Worm (Caenorhabditis elegans) whole organism, mixed stage, embryonic: ENCODE data around the gene fsn-1.

Experiments used
- ceh-43 ChIP-seq: fragments of 200-800 bp; sonication (Bioruptor generic); optimal IDR thresholded peaks from 2 replicates; lab custom pipeline; 2018; ENCODE audit warnings: mild to moderate bottlenecking, missing genetic modification characterization, moderate library complexity, missing compliant biosample characterization
- cnd-1 ChIP-seq: fragments of 200-800 bp; sonication (Bioruptor generic); optimal IDR thresholded peaks from 2 replicates; lab custom pipeline; 2018; ENCODE audit warnings: mild to moderate bottlenecking, missing genetic modification characterization, missing compliant biosample characterization
- elt-3 ChIP-seq: fragments of 150-350 bp; optimal IDR thresholded peaks from 2 replicates; lab custom pipeline; 2014; ENCODE audit warnings: missing biosample characterization, missing genetic modification characterization
- lin-32 ChIP-seq: fragments of 200-800 bp; sonication (Bioruptor generic); optimal IDR thresholded peaks from 2 replicates; lab custom pipeline; 2018; ENCODE audit warnings: mild to moderate bottlenecking, missing genetic modification characterization, missing compliant biosample characterization
- mab-5 ChIP-seq: fragments of 150-350 bp; optimal IDR thresholded peaks from 2 replicates; lab custom pipeline; 2014; ENCODE audit warnings: missing biosample characterization, missing genetic modification characterization
- mep-1 ChIP-seq: fragments of 150-350 bp; optimal IDR thresholded peaks from 2 replicates; lab custom pipeline; 2017; ENCODE audit warnings: missing biosample characterization, missing genetic modification reagents, missing genetic modification characterization, inconsistent platforms
- nhr-12 ChIP-seq: fragments of 150-350 bp; optimal IDR thresholded peaks from 2 replicates; lab custom pipeline; 2014; ENCODE audit warnings: missing biosample characterization, missing genetic modification characterization
- nhr-237 ChIP-seq: fragments of 150-350 bp; optimal IDR thresholded peaks from 2 replicates; lab custom pipeline; 2014; ENCODE audit warnings: missing biosample characterization, missing genetic modification characterization
- nhr-28 ChIP-seq: fragments of 150-350 bp; optimal IDR thresholded peaks from 2 replicates; lab custom pipeline; 2014; ENCODE audit warnings: missing biosample characterization, missing genetic modification characterization
- pha-4 ChIP-seq: fragments of 150-350 bp; optimal IDR thresholded peaks from 2 replicates; lab custom pipeline; 2018; ENCODE audit warnings: missing biosample characterization, missing genetic modification reagents, missing genetic modification characterization
- sptf-1 ChIP-seq: sonication (generic microtip); optimal IDR thresholded peaks from 2 replicates; lab custom pipeline; 2017; ENCODE audit warnings: mild to moderate bottlenecking, missing genetic modification characterization, moderate library complexity, missing compliant biosample characterization
- unc-39 ChIP-seq: fragments of 150-350 bp; optimal IDR thresholded peaks from 2 replicates; lab custom pipeline; 2014; ENCODE audit warnings: missing biosample characterization, missing genetic modification characterization
- unc-62 ChIP-seq: fragments of 150-350 bp; optimal IDR thresholded peaks from 2 replicates; lab custom pipeline; 2014; ENCODE audit warnings: missing biosample characterization, missing genetic modification reagents, missing genetic modification characterization
- ztf-11 ChIP-seq: fragments of 150-350 bp; optimal IDR thresholded peaks from 2 replicates; lab custom pipeline; 2014; ENCODE audit warnings: missing biosample characterization, missing genetic modification characterization

DNA sequence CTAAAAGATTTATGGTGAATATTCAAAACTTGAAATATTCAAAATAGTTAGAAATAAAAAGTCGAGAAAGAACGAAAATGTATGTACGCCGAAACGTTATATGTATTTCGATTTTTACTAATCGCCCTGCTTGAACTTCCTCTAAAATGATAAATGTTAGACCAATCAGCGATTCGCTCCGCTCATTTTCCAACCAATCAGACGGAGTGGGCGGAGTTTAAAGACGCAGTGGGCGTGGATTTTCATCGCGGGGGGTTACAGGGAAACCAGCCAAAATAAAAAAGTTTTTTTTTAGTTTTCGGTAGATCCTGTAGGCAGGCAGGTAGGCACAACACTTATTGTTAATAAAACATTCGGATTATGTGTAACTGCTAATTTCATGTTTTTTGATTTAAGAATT lies 15.8 kb downstream of the fsn-1 start:
- no peak for TF ChIP-seq cnd-1
- no peak for TF ChIP-seq pha-4
- TF ChIP-seq unc-62, result no peak
- no peak for TF ChIP-seq nhr-28 (tag; lab: Kevin White, UChicago)
- no peak for TF ChIP-seq nhr-237 (tag; lab: Kevin White, UChicago)
- no peak for TF ChIP-seq sptf-1 (tag; lab: Kevin White, UChicago)
- no peak for TF ChIP-seq lin-32 (GFP tag; lab: Kevin White, UChicago)
- no peak for TF ChIP-seq mab-5
- TF ChIP-seq nhr-12 (tag; lab: Kevin White, UChicago), result no peak
- TF ChIP-seq mep-1 (tag; lab: Kevin White, UChicago), result no peak
- TF ChIP-seq elt-3 (tag; lab: Kevin White, UChicago), result no peak
- no peak for TF ChIP-seq unc-39 (tag; lab: Kevin White, UChicago)
- no peak for TF ChIP-seq ztf-11
- no peak for TF ChIP-seq ceh-43 (GFP tag; lab: Kevin White, UChicago)
